Fruit fly (Drosophila melanogaster) whole organism, embryonic: ENCODE results near the gene CG32681.
A peak's percentile ranks its signal among the peaks of the same experiment; 100 is the strongest.

Experiments used
- Aef1 ChIP-seq: fragments of 200-800 bp; sonication (Bioruptor generic); IDR thresholded peaks from 3 replicates; pipeline ENCODE4 v1.3.6; 2022; ENCODE audit warnings: missing biosample characterization, missing genetic modification characterization
- Atf3 ChIP-seq: fragments of 200-800 bp; sonication (Bioruptor generic); optimal IDR thresholded peaks from 3 replicates; lab custom pipeline; 2016; ENCODE audit warnings: missing biosample characterization, missing genetic modification characterization
- CG1024 ChIP-seq: fragments of 200-800 bp; sonication (Bioruptor generic); IDR thresholded peaks from 2 replicates; pipeline ENCODE4 v1.3.6; 2022; ENCODE audit warnings: missing biosample characterization, missing genetic modification characterization
- CG10274 ChIP-seq: fragments of 200-800 bp; sonication (Bioruptor generic); optimal IDR thresholded peaks from 3 replicates; lab custom pipeline; 2017; ENCODE audit warnings: missing biosample characterization, mild to moderate bottlenecking, missing genetic modification characterization
- CG10462 ChIP-seq: fragments of 200-800 bp; sonication (Bioruptor generic); optimal IDR thresholded peaks from 2 replicates; lab custom pipeline; 2016; ENCODE audit warnings: missing biosample characterization, missing genetic modification characterization
- CG11456 ChIP-seq: fragments of 200-800 bp; sonication (Bioruptor generic); IDR thresholded peaks from 3 replicates; pipeline ENCODE4 v1.3.6; 2022; ENCODE audit warnings: missing biosample characterization, missing genetic modification characterization
- CG11504 ChIP-seq: fragments of 200-800 bp; sonication (Bioruptor generic); optimal IDR thresholded peaks from 3 replicates; lab custom pipeline; 2019; ENCODE audit warnings: missing biosample characterization, mild to moderate bottlenecking, missing genetic modification characterization, moderate library complexity
- CG11560 ChIP-seq: fragments of 200-800 bp; sonication (Bioruptor generic); IDR thresholded peaks from 3 replicates; pipeline ENCODE4 v1.3.6; 2022; ENCODE audit warnings: missing biosample characterization, missing genetic modification characterization
- CG11695 ChIP-seq: fragments of 200-800 bp; sonication (Bioruptor generic); IDR thresholded peaks from 3 replicates; pipeline ENCODE4 v1.3.6; 2022; ENCODE audit warnings: missing biosample characterization, missing genetic modification characterization
- CG12071 ChIP-seq: fragments of 200-800 bp; sonication (Bioruptor generic); optimal IDR thresholded peaks from 3 replicates; lab custom pipeline; 2018; ENCODE audit warnings: missing biosample characterization, mild to moderate bottlenecking, missing genetic modification characterization
- CG13775 ChIP-seq: fragments of 200-800 bp; sonication (Bioruptor generic); optimal IDR thresholded peaks from 3 replicates; lab custom pipeline; 2017; ENCODE audit warnings: missing biosample characterization, mild to moderate bottlenecking, missing genetic modification characterization
- CG14050 ChIP-seq: fragments of 200-800 bp; sonication (Bioruptor generic); IDR thresholded peaks from 3 replicates; pipeline ENCODE4 v1.3.6; 2022; ENCODE audit warnings: missing biosample characterization, missing genetic modification characterization
- CG15601 ChIP-seq: fragments of 200-800 bp; sonication (Bioruptor generic); optimal IDR thresholded peaks from 3 replicates; lab custom pipeline; 2019; ENCODE audit warnings: missing biosample characterization, mild to moderate bottlenecking, missing genetic modification characterization, moderate library complexity
- CG16779 ChIP-seq: fragments of 200-800 bp; sonication (Bioruptor generic); IDR thresholded peaks from 2 replicates; pipeline ENCODE4 v1.3.6; 2022; ENCODE audit warnings: missing biosample characterization, missing genetic modification characterization
- CG17829 ChIP-seq: fragments of 200-800 bp; optimal IDR thresholded peaks from 2 replicates; lab custom pipeline; 2019; ENCODE audit warnings: missing biosample characterization, mild to moderate bottlenecking, missing genetic modification characterization, moderate library complexity
- CG18011 ChIP-seq: fragments of 200-800 bp; sonication (Bioruptor generic); optimal IDR thresholded peaks from 2 replicates; lab custom pipeline; 2017; ENCODE audit warnings: missing biosample characterization, missing genetic modification characterization, mild to moderate bottlenecking, moderate library complexity, missing genotype
- CG18619 ChIP-seq: fragments of 200-800 bp; sonication (Bioruptor generic); optimal IDR thresholded peaks from 3 replicates; lab custom pipeline; 2017; ENCODE audit warnings: missing biosample characterization, mild to moderate bottlenecking, missing genetic modification characterization
- CG32772 ChIP-seq: fragments of 200-800 bp; sonication (Bioruptor generic); IDR thresholded peaks from 2 replicates; pipeline ENCODE4 v1.3.6; 2022; ENCODE audit warnings: missing biosample characterization, missing genetic modification characterization
- CG4730 ChIP-seq: fragments of 200-800 bp; sonication (Bioruptor generic); IDR thresholded peaks from 2 replicates; pipeline ENCODE4 v1.3.6; 2022; ENCODE audit warnings: missing biosample characterization, missing genetic modification characterization
- CG6683 ChIP-seq: fragments of 200-800 bp; sonication (Bioruptor generic); optimal IDR thresholded peaks from 2 replicates; lab custom pipeline; 2017; ENCODE audit warnings: missing biosample characterization, mild to moderate bottlenecking, missing genetic modification characterization, missing genetic modification reagents
- CG7271 ChIP-seq: fragments of 200-800 bp; sonication (Bioruptor generic); optimal IDR thresholded peaks from 2 replicates; lab custom pipeline; 2018; ENCODE audit warnings: missing biosample characterization, mild to moderate bottlenecking, missing genetic modification characterization, moderate library complexity
- CG8290 ChIP-seq, 3 experiments: fragments of 200-800 bp; sonication (Bioruptor generic); optimal IDR thresholded peaks; 2 replicates each; lab custom pipeline; 2016 to 2019; ENCODE audit warnings: missing biosample characterization in 3 of 3, missing genetic modification characterization in 3 of 3, mild to moderate bottlenecking in 2 of 3, moderate library complexity in 1 of 3
- CG8359 ChIP-seq: fragments of 200-800 bp; sonication (Bioruptor generic); optimal IDR thresholded peaks from 2 replicates; lab custom pipeline; 2017; ENCODE audit warnings: missing biosample characterization, mild to moderate bottlenecking, missing genetic modification characterization, borderline replicate concordance
- CG8388 ChIP-seq: fragments of 200-800 bp; sonication (Bioruptor generic); optimal IDR thresholded peaks from 2 replicates; lab custom pipeline; 2019; ENCODE audit warnings: missing biosample characterization, mild to moderate bottlenecking, missing genetic modification characterization, moderate library complexity
- CG9437 ChIP-seq: fragments of 200-800 bp; sonication (Bioruptor generic); optimal IDR thresholded peaks from 2 replicates; lab custom pipeline; 2018; ENCODE audit warnings: missing biosample characterization, mild to moderate bottlenecking, missing genetic modification characterization
- CHES-1-like ChIP-seq: fragments of 200-800 bp; sonication (Bioruptor generic); optimal IDR thresholded peaks from 2 replicates; lab custom pipeline; 2016; ENCODE audit warnings: missing biosample characterization, missing genetic modification characterization
- D19A ChIP-seq: fragments of 200-800 bp; optimal IDR thresholded peaks from 3 replicates; lab custom pipeline; 2019; ENCODE audit warnings: missing biosample characterization, mild to moderate bottlenecking, missing genetic modification characterization, moderate library complexity
- Ets65A ChIP-seq: fragments of 200-800 bp; sonication (Bioruptor generic); peaks from one replicate; lab custom pipeline; 2016; ENCODE audit warnings: missing biosample characterization, missing genetic modification characterization
- HLH54F ChIP-seq: fragments of 200-800 bp; sonication (Bioruptor generic); optimal IDR thresholded peaks from 3 replicates; lab custom pipeline; 2016; ENCODE audit warnings: missing biosample characterization, missing genetic modification characterization
- Hand ChIP-seq: fragments of 200-800 bp; sonication (Bioruptor generic); optimal IDR thresholded peaks from 2 replicates; lab custom pipeline; 2017; ENCODE audit warnings: mild to moderate bottlenecking, missing biosample characterization, missing genetic modification reagents, missing genetic modification characterization
- Hmx ChIP-seq: fragments of 200-800 bp; sonication (Bioruptor generic); optimal IDR thresholded peaks from 2 replicates; lab custom pipeline; 2016; ENCODE audit warnings: missing biosample characterization, missing genetic modification characterization
- Hr39 ChIP-seq: fragments of >200 bp; optimal IDR thresholded peaks from 2 replicates; lab custom pipeline; 2017
- MBD-R2 ChIP-seq: fragments of 200-800 bp; sonication (Bioruptor generic); IDR thresholded peaks from 2 replicates; pipeline ENCODE4 v1.3.6; 2022; ENCODE audit warnings: missing biosample characterization, missing genetic modification characterization
- Nf-YA ChIP-seq: fragments of 200-800 bp; sonication (Bioruptor generic); IDR thresholded peaks from 2 replicates; pipeline ENCODE4 v1.3.6; 2022; ENCODE audit warnings: missing biosample characterization, missing genetic modification characterization
- Rfx ChIP-seq: fragments of 200-800 bp; sonication (Bioruptor generic); IDR thresholded peaks from 2 replicates; pipeline ENCODE4 v1.3.6; 2022; ENCODE audit warnings: missing biosample characterization, missing genetic modification characterization
- Sox102F ChIP-seq: fragments of 200-800 bp; sonication (Bioruptor generic); optimal IDR thresholded peaks from 2 replicates; lab custom pipeline; 2018; ENCODE audit warnings: missing biosample characterization, mild to moderate bottlenecking, missing genetic modification characterization, moderate library complexity
- cg ChIP-seq: fragments of 200-800 bp; sonication (Bioruptor generic); optimal IDR thresholded peaks from 3 replicates; lab custom pipeline; 2019; ENCODE audit warnings: missing biosample characterization, mild to moderate bottlenecking, missing genetic modification characterization, moderate library complexity
- dan ChIP-seq: fragments of 200-800 bp; sonication (Bioruptor generic); IDR thresholded peaks from 2 replicates; pipeline ENCODE4 v1.3.6; 2022; ENCODE audit warnings: missing biosample characterization, missing genetic modification characterization
- dysf ChIP-seq: fragments of 200-800 bp; sonication (Bioruptor generic); IDR thresholded peaks from 3 replicates; pipeline ENCODE4 v1.3.6; 2022; ENCODE audit warnings: missing biosample characterization, missing genetic modification characterization
- eve ChIP-seq, 2 experiments: fragments of >200 bp; optimal IDR thresholded peaks; 2 replicates each; lab custom pipeline; 2017; ENCODE audit warnings: missing biosample characterization in 2 of 2, missing genetic modification characterization in 2 of 2
- h ChIP-seq: fragments of >200 bp; optimal IDR thresholded peaks from 2 replicates; lab custom pipeline; 2017
- luna ChIP-seq: fragments of 200-800 bp; sonication (Bioruptor generic); optimal IDR thresholded peaks from 2 replicates; lab custom pipeline; 2016; ENCODE audit warnings: missing biosample characterization, missing genetic modification characterization
- nau ChIP-seq: fragments of 200-800 bp; sonication (Bioruptor generic); optimal IDR thresholded peaks from 3 replicates; lab custom pipeline; 2017; ENCODE audit warnings: missing biosample characterization, mild to moderate bottlenecking, missing genetic modification characterization, missing genetic modification reagents
- peb ChIP-seq: fragments of 200-800 bp; sonication (Bioruptor generic); IDR thresholded peaks from 2 replicates; pipeline ENCODE4 v1.3.6; 2022; ENCODE audit warnings: missing biosample characterization, missing genetic modification characterization
- pum ChIP-seq: fragments of 200-800 bp; sonication (Bioruptor generic); optimal IDR thresholded peaks from 2 replicates; lab custom pipeline; 2016; ENCODE audit warnings: missing biosample characterization, missing genetic modification characterization
- row ChIP-seq: fragments of 200-800 bp; sonication (Bioruptor generic); IDR thresholded peaks from 3 replicates; pipeline ENCODE4 v1.3.6; 2022; ENCODE audit warnings: missing biosample characterization, missing genetic modification characterization
- sens ChIP-seq: fragments of 200-800 bp; sonication (Bioruptor generic); peaks from one replicate; lab custom pipeline; 2016; ENCODE audit warnings: missing biosample characterization, missing genetic modification characterization
- slbo ChIP-seq: fragments of 200-800 bp; sonication (Bioruptor generic); IDR thresholded peaks from 2 replicates; pipeline ENCODE4 v1.3.6; 2022; ENCODE audit warnings: missing biosample characterization, missing genetic modification characterization
- toy ChIP-seq: fragments of 200-800 bp; sonication (Bioruptor generic); IDR thresholded peaks from 2 replicates; pipeline ENCODE4 v1.3.6; 2022; ENCODE audit warnings: missing biosample characterization, missing genetic modification characterization
- trh ChIP-seq: fragments of 200-800 bp; sonication (Bioruptor generic); optimal IDR thresholded peaks from 2 replicates; lab custom pipeline; 2016; ENCODE audit warnings: missing biosample characterization, missing genetic modification characterization
- ttk ChIP-seq: fragments of 200-800 bp; sonication (Bioruptor generic); IDR thresholded peaks from 2 replicates; pipeline ENCODE4 v2.1.2; 2022; ENCODE audit warnings: missing biosample characterization, missing genetic modification characterization
- vvl ChIP-seq: fragments of 200-800 bp; sonication (Bioruptor generic); IDR thresholded peaks from 2 replicates; pipeline ENCODE4 v1.3.6; 2022; ENCODE audit warnings: missing biosample characterization, missing genetic modification characterization

Gene CG32681

DNA sequence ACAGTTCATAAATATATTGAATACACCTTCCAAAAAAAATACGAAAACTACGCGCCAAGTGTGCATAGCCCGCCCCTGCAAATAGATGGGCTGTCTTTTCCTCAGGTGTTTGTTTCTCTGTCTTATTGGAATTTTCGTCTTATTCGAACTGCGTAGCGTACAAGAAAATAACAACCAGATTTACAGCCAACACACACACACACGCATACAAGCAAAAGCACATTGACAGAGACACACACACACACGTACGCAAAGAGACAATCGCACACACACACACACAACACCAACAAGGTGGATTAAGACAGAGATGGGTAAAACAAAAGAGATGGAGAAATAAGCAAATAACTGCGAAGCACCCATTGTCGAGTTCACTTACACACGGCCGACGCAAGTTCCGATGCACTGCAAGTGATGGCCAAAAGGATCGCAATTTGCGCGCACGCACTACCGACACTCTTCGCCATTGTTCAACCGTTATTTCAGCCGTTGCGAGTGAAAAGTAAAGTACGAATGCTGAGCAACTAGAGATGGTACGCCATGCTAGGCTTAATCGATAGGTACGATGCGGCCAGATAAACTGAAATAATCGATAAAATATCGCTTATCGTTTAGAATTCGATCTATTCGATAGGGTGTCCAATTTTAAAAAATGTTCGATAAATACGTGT is 15.3 kb downstream of the CG32681 start (continued):
- TF ChIP-seq CG10274 (GFP tag; lab: Kevin White, UChicago) (no peak), CG11695 (GFP tag; lab: Robert Waterston, UW) (no peak), Hr39 (lab: Kevin White, UChicago) (no peak), CHES-1-like (no peak), HLH54F (GFP tag; lab: Kevin White, UChicago) (no peak), toy (no peak), CG13775 (GFP tag; lab: Kevin White, UChicago) (no peak), MBD-R2 (peak; percentile 36), Nf-YA (GFP tag; lab: Robert Waterston, UW) (no peak), pum (GFP tag; lab: Kevin White, UChicago) (no peak), CG8290 (GFP tag; optimal IDR thresholded peaks at IDR 0.05; lab: Kevin White, UChicago) (no peak), CG8290 (tag; optimal IDR thresholded peaks at IDR 0.05; lab: Kevin White, UChicago) (peak in 1 of 2 experiments; percentile 78), nau (no peak), CG18619 (no peak), Ets65A (no peak), ttk (no peak), Hmx (GFP tag; lab: Kevin White, UChicago) (no peak), CG18011 (GFP tag; lab: Kevin White, UChicago) (no peak), CG9437 (no peak), CG16779 (no peak), CG11560 (tag; lab: Robert Waterston, UW) (peak; percentile 97), peb (no peak), slbo (no peak), eve (GFP tag; optimal IDR thresholded peaks at IDR 0.05; lab: Kevin White, UChicago) (no peak), CG6683 (GFP tag; lab: Kevin White, UChicago) (no peak), vvl (GFP tag; lab: Robert Waterston, UW) (no peak), Atf3 (GFP tag; lab: Kevin White, UChicago) (no peak), Aef1 (GFP tag; lab: Robert Waterston, UW) (no peak), sens (peak; percentile 82), Hand (GFP tag; lab: Kevin White, UChicago) (no peak), CG32772 (GFP tag; lab: Robert Waterston, UW) (no peak), CG15601 (tag; lab: Kevin White, UChicago) (peak; percentile 33), Rfx (0 out of 2 replicates have a peak, but pooled peaks have one; percentile 21), CG8359 (GFP tag; lab: Kevin White, UChicago) (no peak), CG1024 (GFP tag; lab: Robert Waterston, UW) (no peak), CG11504 (tag; lab: Kevin White, UChicago) (peak; percentile 18), D19A (tag; lab: Kevin White, UChicago) (no peak), luna (GFP tag; lab: Kevin White, UChicago) (no peak), CG7271 (tag; lab: Kevin White, UChicago) (no peak), cg (GFP tag; lab: Kevin White, UChicago) (peak; percentile 97), CG14050 (GFP tag; lab: Robert Waterston, UW) (no peak), trh (no peak), dan (GFP tag; lab: Robert Waterston, UW) (no peak), Sox102F (GFP tag; lab: Kevin White, UChicago) (no peak), CG8388 (GFP tag; lab: Kevin White, UChicago) (no peak), dysf (GFP tag; lab: Robert Waterston, UW) (no peak), CG12071 (GFP tag; lab: Kevin White, UChicago) (no peak), CG4730 (GFP tag; lab: Robert Waterston, UW) (no peak), CG17829 (tag; lab: Kevin White, UChicago) (peak; percentile 3), CG11456 (GFP tag; lab: Robert Waterston, UW) (no peak), h (lab: Kevin White, UChicago) (no peak), CG10462 (GFP tag; lab: Kevin White, UChicago) (no peak), row (GFP tag; lab: Robert Waterston, UW) (peak; percentile 26; the same call in 2 of the 3 replicates)
